Fruit fly (Drosophila melanogaster) whole organism, embryonic: ENCODE results near the gene CG7079.

ENCODE experiments used
- Antp ChIP-seq: fragments of 200-800 bp; sonication (Bioruptor generic); optimal IDR thresholded peaks from 3 replicates; lab custom pipeline; 2016; ENCODE audit warnings: missing biosample characterization, missing genetic modification characterization
- BEAF-32 ChIP-seq: fragments of 200-800 bp; sonication (Bioruptor generic); optimal IDR thresholded peaks from 3 replicates; lab custom pipeline; 2017; ENCODE audit warnings: missing biosample characterization, missing genetic modification characterization, mild to moderate bottlenecking, moderate library complexity, missing genetic modification reagents
- Blimp-1 ChIP-seq: fragments of 200-800 bp; sonication (Bioruptor generic); optimal IDR thresholded peaks from 3 replicates; lab custom pipeline; 2018; ENCODE audit warnings: missing biosample characterization, missing genetic modification characterization, mild to moderate bottlenecking, moderate library complexity, missing genetic modification reagents
- BtbVII ChIP-seq: fragments of 200-800 bp; sonication (Bioruptor generic); optimal IDR thresholded peaks from 3 replicates; lab custom pipeline; 2017; ENCODE audit warnings: missing biosample characterization, mild to moderate bottlenecking, missing genetic modification characterization
- CG10209 ChIP-seq: fragments of 200-800 bp; sonication (Bioruptor generic); optimal IDR thresholded peaks from 3 replicates; lab custom pipeline; 2017; ENCODE audit warnings: missing biosample characterization, mild to moderate bottlenecking, missing genetic modification characterization, missing genetic modification reagents
- CG10543 ChIP-seq: fragments of 200-800 bp; sonication (Bioruptor generic); optimal IDR thresholded peaks from 3 replicates; lab custom pipeline; 2017; ENCODE audit warnings: missing biosample characterization, mild to moderate bottlenecking, missing genetic modification characterization, moderate library complexity
- CG10565 ChIP-seq: fragments of 200-800 bp; sonication (Bioruptor generic); optimal IDR thresholded peaks from 3 replicates; lab custom pipeline; 2016; ENCODE audit warnings: missing biosample characterization, mild to moderate bottlenecking, missing genetic modification characterization
- CG11085 ChIP-seq: fragments of 200-800 bp; sonication (Bioruptor generic); IDR thresholded peaks from 2 replicates; pipeline ENCODE4 v1.3.6; 2022; ENCODE audit warnings: missing biosample characterization, missing genetic modification characterization
- CG14014 ChIP-seq: fragments of 200-800 bp; sonication (Bioruptor generic); IDR thresholded peaks from 2 replicates; pipeline ENCODE4 v1.3.6; 2022; ENCODE audit warnings: missing biosample characterization, missing genetic modification characterization
- CG1603 ChIP-seq: fragments of 200-800 bp; sonication (Bioruptor generic); optimal IDR thresholded peaks from 2 replicates; lab custom pipeline; 2019; ENCODE audit warnings: missing biosample characterization, mild to moderate bottlenecking, missing genetic modification characterization, moderate library complexity
- CG16813 ChIP-seq: fragments of 200-800 bp; sonication (Bioruptor generic); IDR thresholded peaks from 3 replicates; pipeline ENCODE4 v1.3.6; 2022; ENCODE audit warnings: missing biosample characterization, missing genetic modification characterization; ENCODE audit not compliant: partially characterized antibody
- CG2889 ChIP-seq: fragments of 200-800 bp; sonication (Bioruptor generic); IDR thresholded peaks from 3 replicates; pipeline ENCODE4 v1.3.6; 2022; ENCODE audit warnings: missing biosample characterization, missing genetic modification characterization
- CG3163 ChIP-seq: fragments of 200-800 bp; sonication (Bioruptor generic); optimal IDR thresholded peaks from 3 replicates; lab custom pipeline; 2016; ENCODE audit warnings: missing biosample characterization, missing genetic modification characterization
- CG32532 ChIP-seq: fragments of 200-800 bp; sonication (Bioruptor generic); IDR thresholded peaks from 2 replicates; pipeline ENCODE4 v1.3.6; 2022; ENCODE audit warnings: missing biosample characterization, missing genetic modification characterization
- CG4820 ChIP-seq: fragments of 200-800 bp; sonication (Bioruptor generic); optimal IDR thresholded peaks from 3 replicates; lab custom pipeline; 2016; ENCODE audit warnings: missing biosample characterization, missing genetic modification characterization
- Deaf1 ChIP-seq: fragments of 200-800 bp; optimal IDR thresholded peaks from 3 replicates; lab custom pipeline; 2019; ENCODE audit warnings: missing biosample characterization, mild to moderate bottlenecking, missing genetic modification characterization, moderate library complexity
- Dref ChIP-seq: fragments of 200-800 bp; sonication (Bioruptor generic); IDR thresholded peaks from 2 replicates; pipeline ENCODE4 v1.3.6; 2022; ENCODE audit warnings: missing biosample characterization, missing genetic modification characterization
- E2f2 ChIP-seq: fragments of 200-800 bp; sonication (Bioruptor generic); IDR thresholded peaks from 2 replicates; pipeline ENCODE4 v1.3.6; 2022; ENCODE audit warnings: missing biosample characterization, missing genetic modification characterization
- H15 ChIP-seq: fragments of 200-800 bp; sonication (Bioruptor generic); IDR thresholded peaks from 3 replicates; pipeline ENCODE4 v1.3.6; 2022; ENCODE audit warnings: missing biosample characterization, missing genetic modification characterization
- Mes4 ChIP-seq: fragments of 200-800 bp; sonication (Bioruptor generic); optimal IDR thresholded peaks from 2 replicates; lab custom pipeline; 2016; ENCODE audit warnings: missing biosample characterization, missing genetic modification characterization
- Oaz ChIP-seq: fragments of 200-800 bp; sonication (Bioruptor generic); IDR thresholded peaks from 2 replicates; pipeline ENCODE4 v1.3.6; 2022; ENCODE audit warnings: missing biosample characterization, missing genetic modification characterization
- PHDP ChIP-seq: fragments of 200-800 bp; sonication (Bioruptor generic); optimal IDR thresholded peaks from 3 replicates; lab custom pipeline; 2018; ENCODE audit warnings: missing biosample characterization, mild to moderate bottlenecking, missing genetic modification characterization, moderate library complexity
- Sox100B ChIP-seq: fragments of 200-800 bp; sonication (Bioruptor generic); optimal IDR thresholded peaks from 3 replicates; lab custom pipeline; 2018; ENCODE audit warnings: missing biosample characterization, mild to moderate bottlenecking, missing genetic modification characterization
- Stat92E ChIP-seq, 3 experiments: fragments of >200 bp in 2 of 3; fragments of 200-800 bp in 1 of 3; sonication (Bioruptor generic) in 1 of 3; optimal IDR thresholded peaks; 2 replicates each; lab custom pipeline; 2017 to 2019; ENCODE audit warnings: missing biosample characterization in 3 of 3, missing genetic modification characterization in 3 of 3, mild to moderate bottlenecking in 1 of 3, moderate library complexity in 1 of 3
- Trl ChIP-seq, 3 experiments: fragments of >200 bp in 2 of 3; fragments of 200-800 bp in 1 of 3; sonication (Bioruptor generic) in 1 of 3; optimal IDR thresholded peaks; 2 replicates in 1 of 3; 3 replicates in 2 of 3; lab custom pipeline; 2016 to 2017; ENCODE audit warnings: missing biosample characterization in 1 of 3, missing genetic modification characterization in 1 of 3
- Vsx1 ChIP-seq: fragments of 200-800 bp; sonication (Bioruptor generic); optimal IDR thresholded peaks from 2 replicates; lab custom pipeline; 2017; ENCODE audit warnings: missing biosample characterization, mild to moderate bottlenecking, missing genetic modification characterization, missing genetic modification reagents
- cato ChIP-seq: fragments of 200-800 bp; sonication (Bioruptor generic); optimal IDR thresholded peaks from 2 replicates; lab custom pipeline; 2016; ENCODE audit warnings: missing biosample characterization, missing genetic modification characterization, borderline replicate concordance
- dimm ChIP-seq: fragments of 200-800 bp; sonication (Bioruptor generic); IDR thresholded peaks from 2 replicates; pipeline ENCODE4 v1.3.6; 2022; ENCODE audit warnings: missing biosample characterization, missing genetic modification characterization
- en ChIP-seq: fragments of 200-800 bp; sonication (Bioruptor generic); optimal IDR thresholded peaks from 2 replicates; lab custom pipeline; 2016; ENCODE audit warnings: missing biosample characterization, missing genetic modification characterization
- fd102C ChIP-seq: fragments of 200-800 bp; sonication (Bioruptor generic); optimal IDR thresholded peaks from 2 replicates; lab custom pipeline; 2018; ENCODE audit warnings: missing biosample characterization, mild to moderate bottlenecking, missing genetic modification characterization, moderate library complexity
- fru ChIP-seq: fragments of >200 bp; optimal IDR thresholded peaks from 2 replicates; lab custom pipeline; 2017
- grau ChIP-seq: fragments of 200-800 bp; optimal IDR thresholded peaks from 3 replicates; lab custom pipeline; 2019; ENCODE audit warnings: missing biosample characterization, mild to moderate bottlenecking, missing genetic modification characterization, moderate library complexity
- grn ChIP-seq: fragments of 200-800 bp; sonication (Bioruptor generic); optimal IDR thresholded peaks from 3 replicates; lab custom pipeline; 2017; ENCODE audit warnings: missing biosample characterization, missing genetic modification characterization
- gro ChIP-seq: fragments of 200-800 bp; sonication (Bioruptor generic); optimal IDR thresholded peaks from 2 replicates; lab custom pipeline; 2016; ENCODE audit warnings: missing biosample characterization, missing genetic modification characterization
- h ChIP-seq: fragments of >200 bp; optimal IDR thresholded peaks from 2 replicates; lab custom pipeline; 2017
- her ChIP-seq: fragments of 200-800 bp; sonication (Bioruptor generic); optimal IDR thresholded peaks from 2 replicates; lab custom pipeline; 2016; ENCODE audit warnings: missing biosample characterization, missing genetic modification characterization
- hkb ChIP-seq, 2 experiments: fragments of 200-800 bp in 1 of 2; fragments of >200 bp in 1 of 2; sonication (Bioruptor generic) in 1 of 2; IDR thresholded peaks in 1 of 2; optimal IDR thresholded peaks in 1 of 2; 2 replicates each; pipeline versions ENCODE4 v1.3.6 to Lab custom; 2017 to 2022; ENCODE audit warnings: missing biosample characterization in 1 of 2, missing genetic modification characterization in 1 of 2
- jing ChIP-seq: fragments of 200-800 bp; sonication (Bioruptor generic); optimal IDR thresholded peaks from 2 replicates; lab custom pipeline; 2018; ENCODE audit warnings: missing biosample characterization, mild to moderate bottlenecking, missing genetic modification characterization
- lov ChIP-seq, 2 experiments: fragments of 200-800 bp in 1 of 2; fragments of >200 bp in 1 of 2; sonication (Bioruptor generic) in 1 of 2; IDR thresholded peaks in 1 of 2; optimal IDR thresholded peaks in 1 of 2; 2 replicates in 1 of 2; 3 replicates in 1 of 2; pipeline versions ENCODE4 v1.3.6 to Lab custom; 2017 to 2022; ENCODE audit warnings: missing biosample characterization in 1 of 2, missing genetic modification characterization in 1 of 2
- pb ChIP-seq: fragments of 200-800 bp; sonication (Bioruptor generic); optimal IDR thresholded peaks from 3 replicates; lab custom pipeline; 2016; ENCODE audit warnings: missing biosample characterization, missing genetic modification characterization
- phol ChIP-seq: fragments of 200-800 bp; sonication (Bioruptor generic); optimal IDR thresholded peaks from 3 replicates; lab custom pipeline; 2018; ENCODE audit warnings: missing biosample characterization, mild to moderate bottlenecking, missing genetic modification characterization, moderate library complexity
- row ChIP-seq: fragments of 200-800 bp; sonication (Bioruptor generic); IDR thresholded peaks from 3 replicates; pipeline ENCODE4 v1.3.6; 2022; ENCODE audit warnings: missing biosample characterization, missing genetic modification characterization
- sens ChIP-seq: fragments of 200-800 bp; sonication (Bioruptor generic); peaks from one replicate; lab custom pipeline; 2016; ENCODE audit warnings: missing biosample characterization, missing genetic modification characterization
- sob ChIP-seq: fragments of 200-800 bp; sonication (Bioruptor generic); IDR thresholded peaks from 2 replicates; pipeline ENCODE4 v1.3.6; 2022; ENCODE audit warnings: missing biosample characterization, missing genetic modification characterization
- ttk ChIP-seq: fragments of 200-800 bp; sonication (Bioruptor generic); IDR thresholded peaks from 2 replicates; pipeline ENCODE4 v2.1.2; 2022; ENCODE audit warnings: missing biosample characterization, missing genetic modification characterization
- zfh1 ChIP-seq: fragments of 200-800 bp; sonication (Bioruptor generic); IDR thresholded peaks from 3 replicates; pipeline ENCODE4 v1.3.6; 2022; ENCODE audit warnings: missing biosample characterization, missing genetic modification characterization

CG7079 gene

dm6 chr3R:21066469-21067284 lies 18.0 kb upstream of the CG7079 start (continued):
- TF ChIP-seq en (GFP tag; lab: Kevin White, UChicago), result no peak
- 0 out of 2 replicates have a peak, but pooled peaks have one; percentile 28 for TF ChIP-seq E2f2 (GFP tag; lab: Robert Waterston, UW)
- TF ChIP-seq hkb (optimal IDR thresholded peaks at IDR 0.05; lab: Kevin White, UChicago), result no peak
- TF ChIP-seq hkb (GFP tag; IDR thresholded peaks at IDR 0.05; lab: Robert Waterston, UW), result no peak
- peak; percentile 41 for TF ChIP-seq CG10543

- TF ChIP-seq grau (tag; lab: Kevin White, UChicago), result peak; percentile 89
- TF ChIP-seq gro, result no peak
- TF ChIP-seq CG3163 (GFP tag; lab: Kevin White, UChicago), result no peak
- TF ChIP-seq Stat92E (GFP tag; optimal IDR thresholded peaks at IDR 0.05; lab: Kevin White, UChicago), result no peak
- TF ChIP-seq CG16813 (GFP tag; lab: Robert Waterston, UW), result no peak
- TF ChIP-seq Antp (GFP tag; lab: Kevin White, UChicago), result no peak
- TF ChIP-seq jing (GFP tag; lab: Kevin White, UChicago), result no peak
- TF ChIP-seq CG10565 (GFP tag; lab: Kevin White, UChicago), result no peak
- TF ChIP-seq BtbVII (GFP tag; lab: Kevin White, UChicago), result no peak
- 0 out of 3 replicates have a peak, but pooled peaks have one; percentile 24 for TF ChIP-seq zfh1 (GFP tag; lab: Robert Waterston, UW)
- TF ChIP-seq CG11085 (GFP tag; lab: Robert Waterston, UW), result no peak
- TF ChIP-seq Oaz, result no peak
- no peak for TF ChIP-seq phol (tag; lab: Kevin White, UChicago)
- TF ChIP-seq Mes4 (GFP tag; lab: Kevin White, UChicago), result no peak
- TF ChIP-seq dimm (GFP tag; lab: Robert Waterston, UW), result no peak
- no peak for TF ChIP-seq grn (GFP tag; lab: Kevin White, UChicago)
- 0 out of 2 replicates have a peak, but pooled peaks have one; percentile 18 for TF ChIP-seq ttk (GFP tag; lab: Robert Waterston, UW)
- no peak for TF ChIP-seq Vsx1
- no peak for TF ChIP-seq pb (GFP tag; lab: Kevin White, UChicago)
- TF ChIP-seq Dref (GFP tag; lab: Robert Waterston, UW), result no peak
- TF ChIP-seq Blimp-1 (GFP tag; lab: Kevin White, UChicago), result no peak
- TF ChIP-seq h (lab: Kevin White, UChicago), result no peak
- no peak for TF ChIP-seq PHDP (tag; lab: Kevin White, UChicago)
- TF ChIP-seq Trl (optimal IDR thresholded peaks at IDR 0.05; lab: Kevin White, UChicago), result peak in 1 of 2 experiments; percentile 31
- TF ChIP-seq Trl (GFP tag; optimal IDR thresholded peaks at IDR 0.05; lab: Kevin White, UChicago), result no peak
- no peak for TF ChIP-seq Deaf1 (tag; lab: Kevin White, UChicago)
- peak; percentile 28; the same call in 1 of the 2 replicates for TF ChIP-seq CG14014 (GFP tag; lab: Robert Waterston, UW)
- TF ChIP-seq BEAF-32, result no peak
- no peak for TF ChIP-seq cato (GFP tag; lab: Kevin White, UChicago)
- TF ChIP-seq lov (optimal IDR thresholded peaks at IDR 0.05; lab: Kevin White, UChicago), result no peak
- 0 out of 3 replicates have a peak, but pooled peaks have one; percentile 44 for TF ChIP-seq lov (GFP tag; IDR thresholded peaks at IDR 0.05; lab: Robert Waterston, UW)
- TF ChIP-seq CG10209 (GFP tag; lab: Kevin White, UChicago), result no peak
- no peak for TF ChIP-seq fru (lab: Kevin White, UChicago)
- peak; percentile 66 for TF ChIP-seq sens (GFP tag; lab: Kevin White, UChicago)
- TF ChIP-seq sob (GFP tag; lab: Robert Waterston, UW), result peak; percentile 40; the same call in 1 of the 2 replicates
- TF ChIP-seq CG32532 (GFP tag; lab: Robert Waterston, UW), result peak; percentile 24; the same call in 1 of the 2 replicates
- peak; percentile 30; the same call in 1 of the 3 replicates for TF ChIP-seq H15
- no peak for TF ChIP-seq fd102C (GFP tag; lab: Kevin White, UChicago)
- 0 out of 3 replicates have a peak, but pooled peaks have one; percentile 10 for TF ChIP-seq CG2889
- TF ChIP-seq her (GFP tag; lab: Kevin White, UChicago), result peak; percentile 12
- no peak for TF ChIP-seq Sox100B (GFP tag; lab: Kevin White, UChicago)
- no peak for TF ChIP-seq CG4820 (GFP tag; lab: Kevin White, UChicago)
- TF ChIP-seq CG1603 (tag; lab: Kevin White, UChicago), result peak; percentile 28
- TF ChIP-seq row (GFP tag; lab: Robert Waterston, UW), result peak; percentile 40; the same call in 2 of the 3 replicates
Observed at dm6 chr3R:21065696-21066080, 17.1 kb upstream of the CG7079 start.
